Fruit fly (Drosophila melanogaster): ENCODE data around the gene CG6495.

Gene CG6495

dm6 chr2L:10735923-10736322, 25.0 kb upstream of the CG6495 start, which contains the start of gene Nup107 (continued):
- TF ChIP-seq CG18619 (GFP tag; optimal IDR thresholded peaks at IDR 0.05) (no peak), C15 (GFP tag; IDR thresholded peaks at IDR 0.05) (no peak), Bdp1 (GFP tag; optimal IDR thresholded peaks at IDR 0.05) (no peak), ERR (GFP tag; optimal IDR thresholded peaks at IDR 0.05) (no peak), NK7.1 (GFP tag; optimal IDR thresholded peaks at IDR 0.05) (no peak), HmgD (GFP tag; optimal IDR thresholded peaks at IDR 0.05) (no peak), Lhr (GFP tag; optimal IDR thresholded peaks at IDR 0.05) (no peak), tna (GFP tag; IDR thresholded peaks at IDR 0.05; ENCODE audit: partially characterized antibody) (no peak), CG8359 (GFP tag; optimal IDR thresholded peaks at IDR 0.05; ENCODE audit: borderline replicate concordance) (no peak), Neu2 (GFP tag; optimal IDR thresholded peaks at IDR 0.05; ENCODE audit: borderline replicate concordance) (no peak), en (GFP tag; optimal IDR thresholded peaks at IDR 0.05) (no peak), fu2 (GFP tag; optimal IDR thresholded peaks at IDR 0.05) (no peak), lola (GFP tag; optimal IDR thresholded peaks at IDR 0.05) (peak in 1 of 3 experiments; percentile 2), E2f1 (GFP tag; IDR thresholded peaks at IDR 0.05) (0 out of 2 replicates have a peak, but pooled peaks have one; percentile 32), CG3838 (GFP tag; optimal IDR thresholded peaks at IDR 0.05) (no peak), ci (GFP tag; IDR thresholded peaks at IDR 0.05) (no peak), CG30431 (GFP tag; optimal IDR thresholded peaks at IDR 0.05) (no peak), CG10321 (GFP tag; IDR thresholded peaks at IDR 0.05) (no peak), CG9437 (GFP tag; optimal IDR thresholded peaks at IDR 0.05) (peak; percentile 59), sisA (GFP tag; IDR thresholded peaks at IDR 0.05) (no peak), Taf1 (GFP tag; IDR thresholded peaks at IDR 0.05) (no peak), zen2 (GFP tag; IDR thresholded peaks at IDR 0.05; ENCODE audit: partially characterized antibody) (no peak), Max (GFP tag; optimal IDR thresholded peaks at IDR 0.05) (no peak), CG4617 (GFP tag; optimal IDR thresholded peaks at IDR 0.05; ENCODE audit: borderline replicate concordance) (peak; percentile 22), exex (tag; optimal IDR thresholded peaks at IDR 0.05) (no peak), dmrt11E (tag; optimal IDR thresholded peaks at IDR 0.05) (peak; percentile 26), CG1529 (GFP tag; optimal IDR thresholded peaks at IDR 0.05) (no peak), mam (GFP tag; optimal IDR thresholded peaks at IDR 0.05) (peak; percentile 45), Sox100B (GFP tag; optimal IDR thresholded peaks at IDR 0.05) (no peak), amos (GFP tag; IDR thresholded peaks at IDR 0.05; ENCODE audit: partially characterized antibody) (peak; percentile 28; the same call in 1 of the 2 replicates), CG8924 (tag; optimal IDR thresholded peaks at IDR 0.05) (no peak), vvl (GFP tag; IDR thresholded peaks at IDR 0.05) (no peak), gsb-n (tag; optimal IDR thresholded peaks at IDR 0.05) (no peak), CG31365 (tag; optimal IDR thresholded peaks at IDR 0.05) (no peak), CG9876 (GFP tag; optimal IDR thresholded peaks at IDR 0.05) (no peak), CG13624 (GFP tag; optimal IDR thresholded peaks at IDR 0.05) (no peak), p53 (GFP tag; optimal IDR thresholded peaks at IDR 0.05) (no peak), CG7786 (GFP tag; optimal IDR thresholded peaks at IDR 0.05) (peak; percentile 1), CG16813 (GFP tag; IDR thresholded peaks at IDR 0.05; ENCODE audit: partially characterized antibody) (no peak), zfh1 (GFP tag; IDR thresholded peaks at IDR 0.05) (no peak), sens (GFP tag) (peak; percentile 84), rib (GFP tag; IDR thresholded peaks at IDR 0.05) (no peak), zen (tag; optimal IDR thresholded peaks at IDR 0.05) (peak; percentile 39), abd-A (tag; optimal IDR thresholded peaks at IDR 0.05) (no peak), D19B (GFP tag; optimal IDR thresholded peaks at IDR 0.05) (no peak), ash1 (GFP tag; optimal IDR thresholded peaks at IDR 0.05) (no peak), az2 (GFP tag; optimal IDR thresholded peaks at IDR 0.05) (no peak), CG13287 (GFP tag; IDR thresholded peaks at IDR 0.05; ENCODE audit: partially characterized antibody) (peak; percentile 17; the same call in 1 of the 2 replicates), H15 (GFP tag; IDR thresholded peaks at IDR 0.05) (no peak), MTF-1 (GFP tag; optimal IDR thresholded peaks at IDR 0.05; ENCODE audit: borderline replicate concordance) (no peak), CG17802 (tag; optimal IDR thresholded peaks at IDR 0.05) (peak; percentile 79)
